Worm (Caenorhabditis elegans) whole organism, L4 larva: ENCODE measurements around the gene zip-9.

Experiments used
- D1046.2 ChIP-seq: fragments of 200-800 bp; sonication (Bioruptor generic); IDR thresholded peaks from 2 replicates; pipeline ENCODE4 v1.3.6; 2022; ENCODE audit warnings: missing genetic modification characterization, missing compliant biosample characterization
- F44E2.7 ChIP-seq: fragments of 200-800 bp; sonication (Bioruptor generic); IDR thresholded peaks from 2 replicates; pipeline ENCODE4 v2.1.2; 2022; ENCODE audit warnings: missing genetic modification characterization, missing compliant biosample characterization
- ZK546.5 ChIP-seq, 2 experiments: sonication (generic microtip); optimal IDR thresholded peaks; 2 replicates each; lab custom pipeline; 2017; ENCODE audit warnings: missing biosample characterization in 2 of 2, missing genetic modification characterization in 2 of 2
- aha-1 ChIP-seq: fragments of 150-350 bp; peaks from one replicate; lab custom pipeline; 2014; ENCODE audit warnings: missing biosample characterization, missing genetic modification characterization
- ama-1 ChIP-seq: fragments of 150-350 bp; optimal IDR thresholded peaks from 2 replicates; lab custom pipeline; 2014; ENCODE audit warnings: inconsistent platforms, mixed read lengths
- ceh-32 ChIP-seq: sonication (generic microtip); optimal IDR thresholded peaks from 2 replicates; lab custom pipeline; 2016; ENCODE audit warnings: mild to moderate bottlenecking, missing genetic modification characterization, missing compliant biosample characterization; ENCODE audit not compliant: poor library complexity
- ceh-44 ChIP-seq: fragments of 200-800 bp; sonication (Bioruptor generic); IDR thresholded peaks from 2 replicates; pipeline ENCODE4 v1.3.6; 2022; ENCODE audit warnings: missing genetic modification reagents, missing genetic modification characterization, missing compliant biosample characterization
- ceh-82 ChIP-seq: sonication (generic microtip); optimal IDR thresholded peaks from 2 replicates; lab custom pipeline; 2017; ENCODE audit warnings: missing biosample characterization, missing genetic modification characterization
- cey-2 ChIP-seq: sonication (generic microtip); optimal IDR thresholded peaks from 3 replicates; lab custom pipeline; 2017; ENCODE audit warnings: missing genetic modification characterization, mild to moderate bottlenecking, missing compliant biosample characterization, antibody characterized with exemption, borderline replicate concordance; ENCODE audit not compliant: insufficient read depth
- ctbp-1 ChIP-seq: fragments of 200-800 bp; sonication (Bioruptor generic); IDR thresholded peaks from 2 replicates; pipeline ENCODE4 v1.3.6; 2022; ENCODE audit warnings: missing genetic modification reagents, missing genetic modification characterization, missing compliant biosample characterization
- daf-16 ChIP-seq, 3 experiments: sonication (generic microtip); optimal IDR thresholded peaks; 2 replicates each; lab custom pipeline; 2016 to 2017; ENCODE audit warnings: missing genetic modification characterization in 3 of 3, missing genetic modification reagents in 3 of 3, mild to moderate bottlenecking in 2 of 3, missing compliant biosample characterization in 2 of 3, missing biosample characterization in 1 of 3, moderate library complexity in 1 of 3
- daf-19 ChIP-seq: fragments of 200-800 bp; sonication (Bioruptor generic); conservative IDR thresholded peaks from 2 replicates; pipeline ENCODE4 v1.3.6; 2022; ENCODE audit warnings: missing genetic modification characterization, missing compliant biosample characterization
- dmd-6 ChIP-seq: fragments of 200-800 bp; sonication (Bioruptor generic); IDR thresholded peaks from 2 replicates; pipeline ENCODE4 v1.3.6; 2022; ENCODE audit warnings: missing genetic modification reagents, missing genetic modification characterization, missing compliant biosample characterization
- dve-1 ChIP-seq: sonication (generic microtip); optimal IDR thresholded peaks from 2 replicates; lab custom pipeline; 2017; ENCODE audit warnings: antibody characterized with exemption, mild to moderate bottlenecking, missing genetic modification characterization, missing compliant biosample characterization; ENCODE audit not compliant: insufficient read depth
- egl-43 ChIP-seq: fragments of 200-800 bp; sonication (Bioruptor generic); IDR thresholded peaks from 2 replicates; pipeline ENCODE4 v1.3.6; 2022; ENCODE audit warnings: missing genetic modification reagents, missing genetic modification characterization, missing compliant biosample characterization
- fos-1 ChIP-seq: fragments of 150-350 bp; optimal IDR thresholded peaks from 2 replicates; lab custom pipeline; 2014; ENCODE audit warnings: missing biosample characterization, missing genetic modification characterization
- hlh-11 ChIP-seq: fragments of 200-800 bp; sonication (Bioruptor generic); optimal IDR thresholded peaks from 2 replicates; lab custom pipeline; 2018; ENCODE audit warnings: mild to moderate bottlenecking, missing genetic modification characterization, missing compliant biosample characterization
- lin-13 ChIP-seq: fragments of 150-350 bp; optimal IDR thresholded peaks from 2 replicates; lab custom pipeline; 2014; ENCODE audit warnings: missing biosample characterization, missing genetic modification reagents, missing genetic modification characterization
- lin-29 ChIP-seq: fragments of 200-800 bp; sonication (Bioruptor generic); IDR thresholded peaks from 2 replicates; pipeline ENCODE4 v1.3.6; 2022; ENCODE audit warnings: missing genetic modification reagents, missing genetic modification characterization, missing compliant biosample characterization
- lin-38 ChIP-seq: fragments of 200-800 bp; sonication (Bioruptor generic); IDR thresholded peaks from 2 replicates; pipeline ENCODE4 v1.3.6; 2022; ENCODE audit warnings: missing genetic modification reagents, missing genetic modification characterization, missing compliant biosample characterization
- lin-39 ChIP-seq: fragments of 150-350 bp; optimal IDR thresholded peaks from 2 replicates; lab custom pipeline; 2014; ENCODE audit warnings: missing biosample characterization, missing genetic modification reagents, missing genetic modification characterization
- lir-3 ChIP-seq: sonication (generic microtip); optimal IDR thresholded peaks from 2 replicates; lab custom pipeline; 2016; ENCODE audit warnings: mild to moderate bottlenecking, missing genetic modification characterization, missing compliant biosample characterization
- lsy-2 ChIP-seq, 2 experiments: fragments of 150-350 bp in 1 of 2; sonication (generic microtip) in 1 of 2; optimal IDR thresholded peaks; 2 replicates each; lab custom pipeline; 2014 to 2017; ENCODE audit warnings: missing biosample characterization in 2 of 2, missing genetic modification characterization in 2 of 2
- madf-9 ChIP-seq: fragments of 200-800 bp; sonication (Bioruptor generic); conservative IDR thresholded peaks from 2 replicates; pipeline ENCODE4 v1.3.6; 2022; ENCODE audit warnings: missing genetic modification reagents, missing genetic modification characterization, missing compliant biosample characterization
- mep-1 ChIP-seq: fragments of 150-350 bp; sonication (generic microtip); optimal IDR thresholded peaks from 3 replicates; lab custom pipeline; 2014; ENCODE audit warnings: missing biosample characterization, missing genetic modification characterization
- mxl-3 ChIP-seq: fragments of 200-800 bp; sonication (Bioruptor generic); optimal IDR thresholded peaks from 2 replicates; lab custom pipeline; 2018; ENCODE audit warnings: mild to moderate bottlenecking, missing genetic modification characterization, missing compliant biosample characterization
- nhr-10 ChIP-seq: fragments of 150-350 bp; optimal IDR thresholded peaks from 2 replicates; lab custom pipeline; 2014; ENCODE audit warnings: missing biosample characterization, missing genetic modification characterization
- nhr-102 ChIP-seq: sonication (generic microtip); optimal IDR thresholded peaks from 2 replicates; lab custom pipeline; 2016; ENCODE audit warnings: mild to moderate bottlenecking, missing genetic modification characterization, moderate library complexity, missing compliant biosample characterization
- nhr-237 ChIP-seq: sonication (generic microtip); optimal IDR thresholded peaks from 2 replicates; lab custom pipeline; 2017; ENCODE audit warnings: missing biosample characterization, missing genetic modification characterization
- nhr-41 ChIP-seq: fragments of 200-800 bp; sonication (Bioruptor generic); IDR thresholded peaks from 2 replicates; pipeline ENCODE4 v1.3.6; 2022; ENCODE audit warnings: missing genetic modification reagents, missing genetic modification characterization, missing compliant biosample characterization
- nhr-6 ChIP-seq: fragments of 150-350 bp; optimal IDR thresholded peaks from 2 replicates; lab custom pipeline; 2014; ENCODE audit warnings: missing biosample characterization, missing genetic modification characterization
- nhr-77 ChIP-seq: fragments of 150-350 bp; optimal IDR thresholded peaks from 2 replicates; lab custom pipeline; 2014; ENCODE audit warnings: missing biosample characterization, missing genetic modification characterization
- pha-4 ChIP-seq, 2 experiments: fragments of 150-350 bp in 1 of 2; fragments of 200-800 bp in 1 of 2; sonication (Bioruptor generic) in 1 of 2; IDR thresholded peaks in 1 of 2; optimal IDR thresholded peaks in 1 of 2; 2 replicates each; pipeline versions ENCODE4 v1.3.6 to Lab custom; 2014 to 2022; ENCODE audit warnings: missing genetic modification characterization in 2 of 2, missing genetic modification reagents in 2 of 2, missing biosample characterization in 1 of 2, missing compliant biosample characterization in 1 of 2
- pqm-1 ChIP-seq: sonication (generic microtip); optimal IDR thresholded peaks from 2 replicates; lab custom pipeline; 2017; ENCODE audit warnings: missing biosample characterization, missing genetic modification characterization
- set-16 ChIP-seq: fragments of 200-800 bp; sonication (Bioruptor generic); IDR thresholded peaks from 2 replicates; pipeline ENCODE4 v1.3.6; 2022; ENCODE audit warnings: missing genetic modification reagents, missing genetic modification characterization, missing compliant biosample characterization
- unc-62 ChIP-seq, 3 experiments: fragments of 150-350 bp in 1 of 3; sonication (generic microtip); optimal IDR thresholded peaks in 2 of 3; peaks in 1 of 3; 1 replicate in 1 of 3; 2 replicates in 2 of 3; lab custom pipeline; 2014 to 2017; ENCODE audit warnings: missing biosample characterization in 3 of 3, missing genetic modification characterization in 3 of 3, missing genetic modification reagents in 3 of 3, missing genotype in 1 of 3
- zfp-3 ChIP-seq: fragments of 200-800 bp; sonication (Bioruptor generic); conservative IDR thresholded peaks from 2 replicates; pipeline ENCODE4 v1.3.6; 2022; ENCODE audit warnings: missing genetic modification reagents, missing genetic modification characterization, missing compliant biosample characterization
- zip-11 ChIP-seq: fragments of 200-800 bp; sonication (Bioruptor generic); IDR thresholded peaks from 2 replicates; pipeline ENCODE4 v1.3.6; 2022; ENCODE audit warnings: missing genetic modification characterization, missing compliant biosample characterization
- ztf-11 ChIP-seq: fragments of 150-350 bp; optimal IDR thresholded peaks from 2 replicates; lab custom pipeline; 2014; ENCODE audit warnings: missing biosample characterization, missing genetic modification characterization

Gene zip-9

DNA sequence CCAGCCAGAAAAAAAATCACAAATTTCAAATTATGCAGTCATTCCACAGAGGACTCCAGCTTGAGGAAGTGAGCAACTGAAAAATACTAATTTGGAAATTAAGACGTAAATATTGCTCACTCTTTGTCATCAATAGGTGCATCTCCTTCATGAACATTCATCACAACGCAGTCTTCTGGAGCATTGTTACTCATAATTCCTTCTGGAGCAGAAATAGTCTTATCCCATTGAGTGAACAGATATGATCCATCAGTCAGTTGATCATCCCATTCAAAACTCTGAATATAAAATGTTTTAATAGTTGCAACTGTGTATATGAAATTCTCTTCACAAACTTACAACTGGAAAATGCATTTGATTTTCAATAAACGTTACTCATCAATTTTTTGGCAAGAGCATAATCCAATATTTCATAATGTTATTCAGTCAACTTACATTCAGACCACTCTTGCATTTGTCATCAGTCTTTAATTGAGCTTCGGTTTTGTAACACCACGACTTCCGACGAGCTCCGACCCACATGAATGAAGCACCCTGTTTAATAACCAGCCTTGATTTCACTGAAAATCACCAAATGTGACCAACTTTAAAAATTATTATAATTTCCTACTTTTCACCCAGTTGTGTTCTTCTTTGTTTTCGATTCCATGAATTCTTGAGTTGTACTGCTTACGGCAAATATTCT is 11.4 kb downstream of the zip-9 start (continued):
- TF ChIP-seq mxl-3 (GFP tag; lab: Kevin White, UChicago) (no peak), cey-2 (no peak), ceh-44 (no peak), dve-1 (tag; lab: Kevin White, UChicago) (peak; percentile 42), fos-1 (tag; lab: Kevin White, UChicago) (no peak), egl-43 (GFP tag; lab: Robert Waterston, UW) (no peak), ztf-11 (tag; lab: Kevin White, UChicago) (no peak), zip-11 (GFP tag; lab: Robert Waterston, UW) (no peak), ama-1 (lab: Kevin White, UChicago) (peak; percentile 72), lin-29 (GFP tag; lab: Robert Waterston, UW) (no peak), lir-3 (tag; lab: Kevin White, UChicago) (no peak), lin-13 (GFP tag; lab: Kevin White, UChicago) (no peak), pha-4 (GFP tag; IDR thresholded peaks at IDR 0.05; lab: Robert Waterston, UW) (no peak), pha-4 (tag; optimal IDR thresholded peaks at IDR 0.05; lab: Kevin White, UChicago) (no peak)

DNA sequence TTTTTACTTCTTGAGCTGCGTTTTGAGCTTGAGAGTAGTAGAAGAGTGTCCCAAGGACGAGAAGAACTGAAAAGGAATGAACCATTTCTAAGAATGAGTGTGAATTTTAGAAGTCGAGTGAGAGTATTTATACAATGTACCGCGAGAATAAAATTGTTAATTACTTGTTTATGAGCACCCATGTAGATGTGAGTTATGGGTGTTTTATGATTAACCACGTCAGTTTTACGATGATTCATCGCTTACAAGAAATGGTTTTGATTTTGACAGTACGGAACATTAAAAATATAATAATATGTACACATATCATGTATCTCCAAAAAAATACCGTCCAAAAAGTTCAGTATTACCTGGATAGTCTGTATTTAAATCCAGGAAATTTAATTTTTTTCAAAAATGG is 12.1 kb downstream of the zip-9 start, which contains the start of gene clec-221:
Gene clec-221 (minus strand): TSS at position 101 of the 400 bp plus-strand sequence.
- TF ChIP-seq nhr-10 (tag; lab: Kevin White, UChicago): no peak
- TF ChIP-seq lsy-2 (tag; optimal IDR thresholded peaks at IDR 0.05; lab: Kevin White, UChicago): no peak
- TF ChIP-seq lin-39 (tag; lab: Kevin White, UChicago): no peak
- no peak for TF ChIP-seq set-16
- no peak for TF ChIP-seq ctbp-1 (GFP tag; lab: Robert Waterston, UW)
- no peak for TF ChIP-seq egl-43 (GFP tag; lab: Robert Waterston, UW)

DNA sequence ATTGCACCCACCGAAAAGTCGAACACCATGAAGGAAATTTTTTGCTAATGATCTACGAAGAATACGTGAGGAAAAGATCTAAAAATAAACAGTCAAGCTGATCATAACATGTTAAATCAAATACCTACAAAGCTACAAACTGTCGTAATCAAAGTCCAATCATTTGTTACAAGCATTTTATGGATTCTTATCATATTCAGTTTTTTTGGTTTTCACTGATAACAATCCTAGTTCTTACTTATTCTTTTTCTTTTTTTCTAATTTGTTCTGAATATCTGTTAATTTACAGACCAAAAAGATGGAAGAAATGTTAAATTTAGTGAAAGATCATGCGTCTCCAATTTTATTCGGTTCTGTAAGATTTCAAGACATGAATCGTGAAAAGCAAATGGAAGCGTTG is 12.6 kb downstream of the zip-9 start, which contains the start of gene F17C11.6:
Gene F17C11.6 (plus strand): TSS at position 290 of the 400 bp plus-strand sequence.
- TF ChIP-seq nhr-102: no peak
- TF ChIP-seq nhr-41 (GFP tag; lab: Robert Waterston, UW): no peak
- peak; percentile 7 for TF ChIP-seq dve-1 (tag; lab: Kevin White, UChicago)
- no peak for TF ChIP-seq daf-16 (GFP tag; optimal IDR thresholded peaks at IDR 0.05; lab: Kevin White, UChicago)
- TF ChIP-seq daf-16 (tag; optimal IDR thresholded peaks at IDR 0.05; lab: Kevin White, UChicago): peak; percentile 27

DNA sequence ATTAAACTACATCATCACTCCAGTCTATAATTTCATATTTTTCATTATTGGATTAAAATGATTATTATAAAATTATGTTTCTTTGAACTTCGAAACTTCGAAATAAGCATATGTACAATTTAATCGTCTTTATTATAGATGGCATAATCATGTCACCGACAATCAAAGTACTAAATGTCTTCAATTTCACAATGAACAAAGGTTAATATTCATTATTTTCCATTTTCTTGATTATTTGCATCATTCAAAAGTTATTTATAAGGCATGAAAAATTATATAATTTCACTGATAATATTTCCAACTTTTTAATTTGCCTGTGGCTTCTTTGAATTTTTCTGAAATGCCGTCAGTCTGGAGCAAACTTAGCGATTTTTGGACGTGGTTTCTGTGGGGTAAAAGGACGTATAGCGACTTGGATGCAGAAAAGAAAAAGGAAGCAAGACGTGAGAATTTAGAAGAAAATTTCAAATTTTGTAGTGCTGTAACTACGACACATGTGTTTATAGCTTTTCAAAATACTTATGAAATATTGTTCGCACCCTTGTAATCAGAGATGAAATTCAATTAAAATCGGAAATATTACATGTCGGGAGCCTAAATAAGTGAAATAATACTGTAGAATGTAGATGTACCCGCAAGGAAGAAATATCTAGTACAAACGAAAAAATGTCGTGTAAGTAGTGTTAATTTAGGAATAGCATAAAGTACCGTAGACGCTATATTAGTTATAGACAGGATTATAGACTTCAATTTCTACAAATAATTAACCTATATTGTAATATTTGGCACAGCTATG is 13.6 kb downstream of the zip-9 start, which contains the start of gene F17C11.13:
Gene F17C11.13 (plus strand): TSS at position 243 of the 796 bp plus-strand sequence.
- TF ChIP-seq ZK546.5 (tag; optimal IDR thresholded peaks at IDR 0.05; lab: Kevin White, UChicago) (no peak), aha-1 (peak; percentile 98), hlh-11 (tag; lab: Kevin White, UChicago) (peak; percentile 8), nhr-6 (tag; lab: Kevin White, UChicago) (no peak), madf-9 (GFP tag; lab: Robert Waterston, UW) (no peak), nhr-10 (tag; lab: Kevin White, UChicago) (no peak), mxl-3 (GFP tag; lab: Kevin White, UChicago) (no peak), daf-16 (GFP tag; optimal IDR thresholded peaks at IDR 0.05; lab: Kevin White, UChicago) (no peak), daf-16 (tag; optimal IDR thresholded peaks at IDR 0.05; lab: Kevin White, UChicago) (peak; percentile 17), lin-29 (GFP tag; lab: Robert Waterston, UW) (no peak), daf-19 (GFP tag; lab: Robert Waterston, UW) (no peak), nhr-77 (tag; lab: Kevin White, UChicago) (peak; percentile 39), unc-62 (GFP tag; optimal IDR thresholded peaks at IDR 0.05 in 1 of 2; lab: Kevin White, UChicago) (peak in 1 of 2 experiments; percentile 97), unc-62 (tag; optimal IDR thresholded peaks at IDR 0.05; lab: Kevin White, UChicago) (no peak), mep-1 (tag; lab: Kevin White, UChicago) (peak; percentile 59), zfp-3 (GFP tag; lab: Robert Waterston, UW) (0 out of 2 replicates have a peak, but pooled peaks have one; percentile 19), F44E2.7 (GFP tag; lab: Robert Waterston, UW) (no peak), D1046.2 (no peak), dve-1 (tag; lab: Kevin White, UChicago) (peak; percentile 36), ceh-32 (tag; lab: Kevin White, UChicago) (no peak), ceh-82 (tag; lab: Kevin White, UChicago) (no peak), dmd-6 (peak; percentile 23; the same call in 1 of the 2 replicates), nhr-237 (no peak), pqm-1 (tag; lab: Kevin White, UChicago) (peak; percentile 39), lin-38 (GFP tag; lab: Robert Waterston, UW) (no peak)
